Worm (Caenorhabditis elegans) whole organism, late embryonic: Measurements from ENCODE around the gene C28G1.10.

Experiments
- C08G9.2 ChIP-seq: sonication (generic microtip); optimal IDR thresholded peaks from 2 replicates; lab custom pipeline; 2016; ENCODE audit warnings: mild to moderate bottlenecking, missing genetic modification characterization, moderate library complexity, missing compliant biosample characterization
- C38D4.7 ChIP-seq: fragments of 200-800 bp; sonication (Bioruptor generic); optimal IDR thresholded peaks from 2 replicates; lab custom pipeline; 2018; ENCODE audit warnings: mild to moderate bottlenecking, missing genetic modification characterization, moderate library complexity, missing compliant biosample characterization
- F13H6.1 ChIP-seq: sonication (generic microtip); optimal IDR thresholded peaks from 2 replicates; lab custom pipeline; 2016; ENCODE audit warnings: missing genetic modification characterization, missing compliant biosample characterization
- K02D7.2 ChIP-seq: sonication (generic microtip); optimal IDR thresholded peaks from 2 replicates; lab custom pipeline; 2017; ENCODE audit warnings: mild to moderate bottlenecking, missing genetic modification characterization, missing compliant biosample characterization
- K09A11.1 ChIP-seq: sonication (generic microtip); optimal IDR thresholded peaks from 2 replicates; lab custom pipeline; 2017; ENCODE audit warnings: antibody characterized with exemption, mild to moderate bottlenecking, missing genetic modification characterization, missing compliant biosample characterization; ENCODE audit not compliant: insufficient read depth
- ama-1 ChIP-seq: fragments of 150-350 bp; optimal IDR thresholded peaks from 2 replicates; lab custom pipeline; 2014
- ceh-19 ChIP-seq: fragments of 200-800 bp; sonication (Bioruptor generic); optimal IDR thresholded peaks from 2 replicates; lab custom pipeline; 2018; ENCODE audit warnings: mild to moderate bottlenecking, missing genetic modification characterization, missing compliant biosample characterization
- ceh-2 ChIP-seq: sonication (generic microtip); optimal IDR thresholded peaks from 2 replicates; lab custom pipeline; 2016; ENCODE audit warnings: missing genotype, missing genetic modification characterization, missing compliant biosample characterization
- ceh-22 ChIP-seq: sonication (generic microtip); optimal IDR thresholded peaks from 2 replicates; lab custom pipeline; 2017; ENCODE audit warnings: missing biosample characterization, missing genetic modification characterization
- ceh-24 ChIP-seq: sonication (generic microtip); optimal IDR thresholded peaks from 2 replicates; lab custom pipeline; 2016; ENCODE audit warnings: mild to moderate bottlenecking, missing genetic modification characterization, missing compliant biosample characterization
- ceh-30 ChIP-seq: fragments of 150-350 bp; optimal IDR thresholded peaks from 2 replicates; lab custom pipeline; 2014; ENCODE audit warnings: missing biosample characterization, missing genetic modification characterization
- ceh-34 ChIP-seq: sonication (generic microtip); optimal IDR thresholded peaks from 2 replicates; lab custom pipeline; 2016; ENCODE audit warnings: mild to moderate bottlenecking, missing genetic modification characterization, missing compliant biosample characterization
- ceh-45 ChIP-seq: fragments of 200-800 bp; sonication (Bioruptor generic); IDR thresholded peaks from 2 replicates; pipeline ENCODE4 v1.3.6; 2022; ENCODE audit warnings: missing genetic modification reagents, missing genetic modification characterization, missing compliant biosample characterization
- ceh-48 ChIP-seq: sonication (generic microtip); optimal IDR thresholded peaks from 2 replicates; lab custom pipeline; 2016; ENCODE audit warnings: missing genetic modification characterization, inconsistent platforms, missing compliant biosample characterization
- ceh-6 ChIP-seq: fragments of 200-800 bp; sonication (Bioruptor generic); optimal IDR thresholded peaks from 2 replicates; lab custom pipeline; 2018; ENCODE audit warnings: mild to moderate bottlenecking, missing genetic modification characterization, missing compliant biosample characterization
- ceh-9 ChIP-seq: sonication (generic microtip); optimal IDR thresholded peaks from 2 replicates; lab custom pipeline; 2016; ENCODE audit warnings: mild to moderate bottlenecking, missing genetic modification characterization, inconsistent platforms, missing compliant biosample characterization
- che-1 ChIP-seq: sonication (generic microtip); optimal IDR thresholded peaks from 2 replicates; lab custom pipeline; 2016; ENCODE audit warnings: mild to moderate bottlenecking, missing genetic modification characterization, missing compliant biosample characterization
- dmd-4 ChIP-seq: sonication (generic microtip); optimal IDR thresholded peaks from 2 replicates; lab custom pipeline; 2016; ENCODE audit warnings: borderline replicate concordance, missing genetic modification characterization, missing compliant biosample characterization
- dve-1 ChIP-seq: sonication (generic microtip); optimal IDR thresholded peaks from 2 replicates; lab custom pipeline; 2017; ENCODE audit warnings: antibody characterized with exemption, mild to moderate bottlenecking, missing genetic modification characterization, missing compliant biosample characterization
- elt-2 ChIP-seq: sonication (generic microtip); optimal IDR thresholded peaks from 2 replicates; lab custom pipeline; 2016; ENCODE audit warnings: missing genetic modification reagents, missing genetic modification characterization, missing compliant biosample characterization
- elt-4 ChIP-seq: sonication (generic microtip); optimal IDR thresholded peaks from 2 replicates; lab custom pipeline; 2016; ENCODE audit warnings: missing genetic modification characterization, missing compliant biosample characterization
- eyg-1 ChIP-seq: sonication (generic microtip); optimal IDR thresholded peaks from 2 replicates; lab custom pipeline; 2016; ENCODE audit warnings: missing genotype, missing genetic modification characterization, missing compliant biosample characterization
- fkh-10 ChIP-seq: fragments of 150-350 bp; optimal IDR thresholded peaks from 2 replicates; lab custom pipeline; 2014; ENCODE audit warnings: missing biosample characterization, missing genetic modification reagents, missing genetic modification characterization
- fkh-6 ChIP-seq: sonication (generic microtip); optimal IDR thresholded peaks from 2 replicates; lab custom pipeline; 2016; ENCODE audit warnings: missing genetic modification characterization, missing compliant biosample characterization
- gmeb-2 ChIP-seq: sonication (generic microtip); optimal IDR thresholded peaks from 2 replicates; lab custom pipeline; 2016; ENCODE audit warnings: missing genetic modification characterization, inconsistent platforms, missing compliant biosample characterization
- hlh-13 ChIP-seq: fragments of 200-800 bp; sonication (Bioruptor generic); optimal IDR thresholded peaks from 2 replicates; lab custom pipeline; 2018; ENCODE audit warnings: mild to moderate bottlenecking, missing genetic modification characterization, missing compliant biosample characterization
- hlh-15 ChIP-seq: sonication (generic microtip); optimal IDR thresholded peaks from 2 replicates; lab custom pipeline; 2016; ENCODE audit warnings: missing genetic modification characterization, missing compliant biosample characterization
- hlh-30 ChIP-seq: sonication (generic microtip); optimal IDR thresholded peaks from 2 replicates; lab custom pipeline; 2017; ENCODE audit warnings: antibody characterized with exemption, missing genetic modification characterization, missing compliant biosample characterization; ENCODE audit not compliant: insufficient read depth
- hlh-6 ChIP-seq: sonication (generic microtip); optimal IDR thresholded peaks from 2 replicates; lab custom pipeline; 2016; ENCODE audit warnings: missing genotype, missing genetic modification characterization, missing compliant biosample characterization
- lin-11 ChIP-seq: fragments of 200-800 bp; sonication (Bioruptor generic); optimal IDR thresholded peaks from 2 replicates; lab custom pipeline; 2018; ENCODE audit warnings: mild to moderate bottlenecking, missing genetic modification characterization, missing compliant biosample characterization
- mec-3 ChIP-seq: sonication (generic microtip); optimal IDR thresholded peaks from 2 replicates; lab custom pipeline; 2016; ENCODE audit warnings: borderline replicate concordance, missing genetic modification characterization, missing compliant biosample characterization
- nhr-11 ChIP-seq: fragments of 150-350 bp; optimal IDR thresholded peaks from 2 replicates; lab custom pipeline; 2014; ENCODE audit warnings: missing biosample characterization, missing genetic modification characterization
- nhr-232 ChIP-seq: sonication (generic microtip); optimal IDR thresholded peaks from 2 replicates; lab custom pipeline; 2016; ENCODE audit warnings: missing genetic modification characterization, missing compliant biosample characterization
- npax-4 ChIP-seq: sonication (generic microtip); optimal IDR thresholded peaks from 2 replicates; lab custom pipeline; 2016; ENCODE audit warnings: missing genetic modification characterization, missing compliant biosample characterization
- pag-3 ChIP-seq: sonication (generic microtip); optimal IDR thresholded peaks from 2 replicates; lab custom pipeline; 2016; ENCODE audit warnings: missing compliant biosample characterization, missing genetic modification characterization, borderline replicate concordance
- pax-1 ChIP-seq: fragments of 150-350 bp; optimal IDR thresholded peaks from 2 replicates; lab custom pipeline; 2014; ENCODE audit warnings: missing biosample characterization, missing genetic modification characterization
- pha-2 ChIP-seq: sonication (generic microtip); optimal IDR thresholded peaks from 2 replicates; lab custom pipeline; 2017; ENCODE audit warnings: mild to moderate bottlenecking, missing genetic modification characterization, missing compliant biosample characterization
- pqm-1 ChIP-seq: sonication (generic microtip); optimal IDR thresholded peaks from 2 replicates; lab custom pipeline; 2016; ENCODE audit warnings: missing genetic modification characterization, missing compliant biosample characterization
- pros-1 ChIP-seq: fragments of 150-350 bp; optimal IDR thresholded peaks from 2 replicates; lab custom pipeline; 2014; ENCODE audit warnings: missing biosample characterization, missing genetic modification reagents, missing genetic modification characterization
- ref-2 ChIP-seq: sonication (generic microtip); optimal IDR thresholded peaks from 2 replicates; lab custom pipeline; 2016; ENCODE audit warnings: missing genetic modification characterization, missing compliant biosample characterization
- rnt-1 ChIP-seq: sonication (generic microtip); optimal IDR thresholded peaks from 2 replicates; lab custom pipeline; 2016; ENCODE audit warnings: missing genetic modification characterization, missing compliant biosample characterization
- sdc-2 ChIP-seq: sonication (generic microtip); optimal IDR thresholded peaks from 2 replicates; lab custom pipeline; 2016; ENCODE audit warnings: missing genotype, missing genetic modification characterization, missing compliant biosample characterization
- sox-2 ChIP-seq: fragments of 200-800 bp; sonication (Bioruptor generic); IDR thresholded peaks from 2 replicates; pipeline ENCODE4 v1.3.6; 2022; ENCODE audit warnings: missing genetic modification reagents, missing genetic modification characterization, missing compliant biosample characterization
- sox-4 ChIP-seq: sonication (generic microtip); optimal IDR thresholded peaks from 2 replicates; lab custom pipeline; 2017; ENCODE audit warnings: mild to moderate bottlenecking, missing genetic modification characterization, inconsistent platforms, missing compliant biosample characterization
- syd-9 ChIP-seq: sonication (generic microtip); optimal IDR thresholded peaks from 2 replicates; lab custom pipeline; 2016; ENCODE audit warnings: mild to moderate bottlenecking, missing genetic modification characterization, moderate library complexity, missing compliant biosample characterization
- ttx-3 ChIP-seq: sonication (generic microtip); optimal IDR thresholded peaks from 2 replicates; lab custom pipeline; 2016; ENCODE audit warnings: missing genetic modification reagents, missing genetic modification characterization, missing compliant biosample characterization
- unc-3 ChIP-seq, 2 experiments: fragments of 200-800 bp in 1 of 2; sonication (Bioruptor generic) in 1 of 2; sonication (generic microtip) in 1 of 2; conservative IDR thresholded peaks in 1 of 2; optimal IDR thresholded peaks in 1 of 2; 2 replicates each; pipeline versions ENCODE4 v1.3.6 to Lab custom; 2016 to 2022; ENCODE audit warnings: missing compliant biosample characterization in 2 of 2, missing genetic modification characterization in 2 of 2, missing genetic modification reagents in 1 of 2
- unc-42 ChIP-seq: sonication (generic microtip); optimal IDR thresholded peaks from 2 replicates; lab custom pipeline; 2016; ENCODE audit warnings: missing genotype, missing genetic modification characterization, missing compliant biosample characterization

C28G1.10 gene

DNA sequence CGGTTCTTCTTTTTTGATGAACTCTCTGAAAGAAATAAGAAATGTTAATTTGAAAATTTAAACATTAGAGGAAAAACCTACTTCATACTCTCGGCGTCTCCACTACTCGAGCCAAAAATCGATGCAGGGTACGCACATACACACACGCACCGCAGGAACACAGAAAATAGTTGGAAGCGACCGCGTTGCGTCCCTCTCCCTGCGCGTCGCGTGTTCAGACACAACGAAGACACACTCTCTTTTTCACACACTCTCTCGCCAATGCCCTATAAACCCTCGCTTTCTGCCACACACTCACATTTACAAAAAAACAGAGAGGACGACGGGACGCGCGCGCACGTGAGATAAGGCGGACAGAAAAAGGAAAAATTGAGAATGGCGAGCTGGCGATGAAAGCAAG lies 36.0 kb upstream of the C28G1.10 start, which contains the start of gene R04E5.9 (continued):
- no peak for TF ChIP-seq ceh-45
- TF ChIP-seq elt-4 = no peak
- TF ChIP-seq hlh-15 (tag; lab: Kevin White, UChicago) = no peak
- TF ChIP-seq hlh-6 (tag; lab: Kevin White, UChicago) = no peak
- TF ChIP-seq hlh-30 (tag; lab: Kevin White, UChicago) = peak; percentile 82
- TF ChIP-seq nhr-232 (tag; lab: Kevin White, UChicago) = no peak
- no peak for TF ChIP-seq unc-3 (GFP tag; conservative IDR thresholded peaks at IDR 0.05; lab: Robert Waterston, UW)
- no peak for TF ChIP-seq unc-3 (tag; optimal IDR thresholded peaks at IDR 0.05; lab: Kevin White, UChicago)
- no peak for TF ChIP-seq pha-2 (tag; lab: Kevin White, UChicago)
- TF ChIP-seq eyg-1 (tag; lab: Kevin White, UChicago) = peak; percentile 30
- TF ChIP-seq nhr-11 (tag; lab: Kevin White, UChicago) = no peak
- TF ChIP-seq npax-4 (tag; lab: Kevin White, UChicago) = no peak
- TF ChIP-seq mec-3 (tag; lab: Kevin White, UChicago) = no peak
- TF ChIP-seq sox-2 (GFP tag; lab: Robert Waterston, UW) = no peak
- no peak for TF ChIP-seq ceh-30
- TF ChIP-seq ceh-6 (GFP tag; lab: Kevin White, UChicago) = no peak
- no peak for TF ChIP-seq rnt-1 (tag; lab: Kevin White, UChicago)
- peak; percentile 25 for TF ChIP-seq sox-4 (tag; lab: Kevin White, UChicago)
- TF ChIP-seq ceh-9 (tag; lab: Kevin White, UChicago) = no peak
- no peak for TF ChIP-seq dve-1
- TF ChIP-seq fkh-10 (GFP tag; lab: Kevin White, UChicago) = no peak
- no peak for TF ChIP-seq ama-1 (lab: Kevin White, UChicago)
- TF ChIP-seq dmd-4 = peak; percentile 30
- no peak for TF ChIP-seq lin-11 (tag; lab: Kevin White, UChicago)
- no peak for TF ChIP-seq pax-1 (tag; lab: Kevin White, UChicago)
- no peak for TF ChIP-seq C38D4.7 (GFP tag; lab: Kevin White, UChicago)
- TF ChIP-seq unc-42 = peak; percentile 75
- peak; percentile 85 for TF ChIP-seq ceh-48 (tag; lab: Kevin White, UChicago)

DNA sequence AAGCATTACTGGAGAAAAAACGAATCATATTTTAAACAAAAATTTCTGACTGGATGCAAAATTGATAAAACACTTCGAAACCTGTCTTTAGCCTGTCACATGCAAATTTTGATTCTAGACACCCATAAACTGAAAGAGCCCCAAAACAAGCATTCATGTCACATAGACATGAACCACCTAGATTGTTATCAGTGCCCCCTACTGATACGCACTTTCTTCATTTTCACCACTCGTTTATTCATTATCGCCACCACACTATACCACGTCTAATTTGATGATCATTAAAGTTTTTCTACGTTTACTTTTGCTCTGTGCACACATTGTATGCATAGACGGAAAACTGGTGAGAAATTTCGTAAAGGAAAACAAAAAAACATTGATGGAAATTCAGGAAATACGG lies 35.0 kb upstream of the C28G1.10 start, which contains the start of gene cnnm-2:
Gene cnnm-2 (plus strand): TSS at position 190 of the 400 bp plus-strand sequence.
- TF ChIP-seq ceh-24 (tag; lab: Kevin White, UChicago) (no peak), elt-2 (tag; lab: Kevin White, UChicago) (peak; percentile 86), ttx-3 (no peak), ceh-2 (tag; lab: Kevin White, UChicago) (no peak)
- TF ChIP-seq, all 69 proteins: peak for 1

DNA sequence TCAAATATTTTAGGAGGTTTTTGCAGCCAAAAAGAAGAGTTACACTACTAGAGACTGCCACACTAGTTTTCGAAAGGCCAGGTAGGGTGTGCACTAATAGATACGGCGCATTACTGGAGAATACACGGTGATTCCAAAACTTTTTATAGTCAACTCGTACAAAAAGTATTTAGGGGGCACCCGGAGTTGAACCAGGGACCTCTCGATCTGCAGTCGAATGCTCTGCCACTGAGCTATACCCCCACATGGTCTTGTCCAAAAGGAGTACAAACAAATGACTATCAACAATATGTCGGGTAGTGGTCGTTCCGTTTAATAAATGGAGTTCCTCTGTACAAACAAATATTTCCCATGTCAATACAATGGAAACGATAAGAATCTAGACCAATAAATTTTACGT lies 29.0 kb upstream of the C28G1.10 start:
- no peak for TF ChIP-seq lin-11 (tag; lab: Kevin White, UChicago)
- TF ChIP-seq sdc-2 = no peak
- TF ChIP-seq dve-1 = no peak
- TF ChIP-seq ama-1 (lab: Kevin White, UChicago) = no peak
- no peak for TF ChIP-seq K09A11.1
- peak; percentile 29 for TF ChIP-seq ref-2 (tag; lab: Kevin White, UChicago)
- TF ChIP-seq ceh-24 (tag; lab: Kevin White, UChicago) = no peak
- no peak for TF ChIP-seq ttx-3
- TF ChIP-seq C08G9.2 (tag; lab: Kevin White, UChicago) = no peak
- no peak for TF ChIP-seq ceh-22
- TF ChIP-seq ceh-48 (tag; lab: Kevin White, UChicago) = no peak
- no peak for TF ChIP-seq syd-9 (tag; lab: Kevin White, UChicago)
- TF ChIP-seq sox-4 (tag; lab: Kevin White, UChicago) = peak; percentile 26
- TF ChIP-seq hlh-13 = no peak
- no peak for TF ChIP-seq K02D7.2 (tag; lab: Kevin White, UChicago)
- no peak for TF ChIP-seq pqm-1 (tag; lab: Kevin White, UChicago)
- no peak for TF ChIP-seq nhr-11 (tag; lab: Kevin White, UChicago)
- TF ChIP-seq gmeb-2 = peak; percentile 33
- TF ChIP-seq fkh-10 (GFP tag; lab: Kevin White, UChicago) = no peak
- TF ChIP-seq ceh-19 (GFP tag; lab: Kevin White, UChicago) = no peak
- TF ChIP-seq pros-1 (tag; lab: Kevin White, UChicago) = no peak
- TF ChIP-seq fkh-6 = peak; percentile 3
- no peak for TF ChIP-seq pag-3 (tag; lab: Kevin White, UChicago)
- TF ChIP-seq hlh-6 (tag; lab: Kevin White, UChicago) = no peak
- peak; percentile 54 for TF ChIP-seq che-1 (tag; lab: Kevin White, UChicago)
- TF ChIP-seq elt-2 (tag; lab: Kevin White, UChicago) = peak; percentile 66
- TF ChIP-seq F13H6.1 (tag; lab: Kevin White, UChicago) = no peak
- TF ChIP-seq ceh-34 (tag; lab: Kevin White, UChicago) = peak; percentile 27
- no peak for TF ChIP-seq rnt-1 (tag; lab: Kevin White, UChicago)
- TF ChIP-seq nhr-232 (tag; lab: Kevin White, UChicago) = no peak
